Worm (Caenorhabditis elegans) whole organism, early embryonic: ENCODE measurements around the gene cpr-8.

Source experiments
- ceh-13 ChIP-seq: fragments of 200-800 bp; sonication (Bioruptor generic); optimal IDR thresholded peaks from 2 replicates; lab custom pipeline; 2018; ENCODE audit warnings: mild to moderate bottlenecking, missing genetic modification characterization, missing compliant biosample characterization
- ceh-36 ChIP-seq: sonication (generic microtip); optimal IDR thresholded peaks from 2 replicates; lab custom pipeline; 2016; ENCODE audit warnings: missing genetic modification characterization, inconsistent platforms, missing compliant biosample characterization
- hmbx-1 ChIP-seq: sonication (generic microtip); optimal IDR thresholded peaks from 2 replicates; lab custom pipeline; 2016; ENCODE audit warnings: mild to moderate bottlenecking, missing genetic modification characterization, missing compliant biosample characterization
- hnd-1 ChIP-seq: sonication (generic microtip); optimal IDR thresholded peaks from 2 replicates; lab custom pipeline; 2016; ENCODE audit warnings: missing genetic modification characterization, missing compliant biosample characterization
- tbx-11 ChIP-seq: fragments of 200-800 bp; sonication (Bioruptor generic); IDR thresholded peaks from 2 replicates; pipeline ENCODE4 v1.3.6; 2022; ENCODE audit warnings: missing genetic modification characterization, missing compliant biosample characterization

DNA sequence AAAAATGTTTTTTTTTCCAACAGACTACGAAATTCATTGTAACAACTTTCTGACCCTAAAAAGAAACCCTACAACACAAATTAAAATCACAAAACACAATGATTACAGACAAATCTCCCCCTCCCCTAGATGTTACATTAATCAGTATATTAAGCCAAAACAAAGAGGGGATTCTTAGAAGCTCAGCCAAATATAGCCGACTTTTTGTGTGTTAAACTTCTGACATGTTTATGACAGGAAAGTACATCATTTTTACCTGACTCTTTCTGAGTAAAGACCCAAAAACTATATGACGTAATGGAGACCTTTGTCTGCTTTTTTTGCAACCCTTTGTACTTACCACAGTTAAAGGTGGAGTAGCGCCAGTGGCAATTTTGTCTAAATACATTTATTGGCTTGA, 14.3 kb upstream of the cpr-8 start:
- no peak for TF ChIP-seq hnd-1 (tag; lab: Kevin White, UChicago)
- no peak for TF ChIP-seq ceh-13 (GFP tag; lab: Kevin White, UChicago)
- no peak for TF ChIP-seq tbx-11
- no peak for TF ChIP-seq ceh-36
- TF ChIP-seq hmbx-1 (tag; lab: Kevin White, UChicago) = no peak
